Worm (Caenorhabditis elegans) whole organism, mixed stage, embryonic: ENCODE results near the gene H04J21.4.

Source experiments
- blmp-1 ChIP-seq: fragments of 150-350 bp; optimal IDR thresholded peaks from 2 replicates; lab custom pipeline; 2014; ENCODE audit warnings: missing biosample characterization, missing genetic modification characterization
- ces-1 ChIP-seq: fragments of 150-350 bp; optimal IDR thresholded peaks from 2 replicates; lab custom pipeline; 2014; ENCODE audit warnings: missing biosample characterization, missing genetic modification reagents, missing genetic modification characterization
- elt-3 ChIP-seq: fragments of 150-350 bp; optimal IDR thresholded peaks from 2 replicates; lab custom pipeline; 2014; ENCODE audit warnings: missing biosample characterization, missing genetic modification characterization
- mep-1 ChIP-seq: fragments of 150-350 bp; optimal IDR thresholded peaks from 2 replicates; lab custom pipeline; 2017; ENCODE audit warnings: missing biosample characterization, missing genetic modification reagents, missing genetic modification characterization, inconsistent platforms
- nhr-237 ChIP-seq: fragments of 150-350 bp; optimal IDR thresholded peaks from 2 replicates; lab custom pipeline; 2014; ENCODE audit warnings: missing biosample characterization, missing genetic modification characterization
- nhr-28 ChIP-seq: fragments of 150-350 bp; optimal IDR thresholded peaks from 2 replicates; lab custom pipeline; 2014; ENCODE audit warnings: missing biosample characterization, missing genetic modification characterization
- sem-2 ChIP-seq: fragments of 200-800 bp; sonication (Bioruptor generic); optimal IDR thresholded peaks from 2 replicates; lab custom pipeline; 2018; ENCODE audit warnings: mild to moderate bottlenecking, missing genetic modification characterization, missing compliant biosample characterization
- tbx-8 ChIP-seq: fragments of 200-800 bp; sonication (Bioruptor generic); optimal IDR thresholded peaks from 2 replicates; lab custom pipeline; 2018; ENCODE audit warnings: mild to moderate bottlenecking, missing genetic modification characterization, moderate library complexity, missing compliant biosample characterization
- unc-62 ChIP-seq: fragments of 150-350 bp; optimal IDR thresholded peaks from 2 replicates; lab custom pipeline; 2014; ENCODE audit warnings: missing biosample characterization, missing genetic modification reagents, missing genetic modification characterization
- ztf-11 ChIP-seq: fragments of 150-350 bp; optimal IDR thresholded peaks from 2 replicates; lab custom pipeline; 2014; ENCODE audit warnings: missing biosample characterization, missing genetic modification characterization

- TF ChIP-seq mep-1 (tag; lab: Kevin White, UChicago), result no peak
- no peak for TF ChIP-seq elt-3 (tag; lab: Kevin White, UChicago)
- TF ChIP-seq ces-1 (GFP tag; lab: Kevin White, UChicago), result no peak
- no peak for TF ChIP-seq unc-62
- no peak for TF ChIP-seq blmp-1 (tag; lab: Kevin White, UChicago)
- TF ChIP-seq nhr-28 (tag; lab: Kevin White, UChicago), result no peak
- no peak for TF ChIP-seq ztf-11
- TF ChIP-seq nhr-237 (tag; lab: Kevin White, UChicago), result no peak
- no peak for TF ChIP-seq sem-2 (GFP tag; lab: Kevin White, UChicago)
- no peak for TF ChIP-seq tbx-8 (GFP tag; lab: Kevin White, UChicago)
Observed at ce11 chrIII:2386483-2386882, 18.2 kb upstream of the H04J21.4 start, which contains the start of gene H14E04.3.
